Worm (Caenorhabditis elegans): ENCODE measurements around the gene oac-55.

oac-55 gene

ce11 chrV:3724772-3725171 lies 36.2 kb upstream of the oac-55 start, which contains the start of gene str-30:
Gene str-30, plus strand, starts transcription at chrV:3725072.
- TF ChIP-seq ceh-43 (GFP tag; optimal IDR thresholded peaks at IDR 0.05) = no peak
- no peak for TF ChIP-seq unc-62 (GFP tag; optimal IDR thresholded peaks at IDR 0.05)
- no peak for TF ChIP-seq nhr-12 (tag; optimal IDR thresholded peaks at IDR 0.05)
- TF ChIP-seq ham-2 (GFP tag; optimal IDR thresholded peaks at IDR 0.05) = no peak
- TF ChIP-seq hlh-1 (tag; optimal IDR thresholded peaks at IDR 0.05) = no peak
- no peak for TF ChIP-seq zip-8 (tag; optimal IDR thresholded peaks at IDR 0.05)
- TF ChIP-seq mls-2 (tag; optimal IDR thresholded peaks at IDR 0.05) = no peak
- no peak for TF ChIP-seq nhr-76 (tag; optimal IDR thresholded peaks at IDR 0.05)
- TF ChIP-seq unc-120 (tag; optimal IDR thresholded peaks at IDR 0.05; ENCODE audit: poor library complexity, severe bottlenecking) = no peak
- no peak for TF ChIP-seq sptf-1 (tag; optimal IDR thresholded peaks at IDR 0.05)
- TF ChIP-seq unc-39 (tag; optimal IDR thresholded peaks at IDR 0.05) = no peak
- no peak for TF ChIP-seq blmp-1 (tag; optimal IDR thresholded peaks at IDR 0.05)
- TF ChIP-seq flh-1 (GFP tag; optimal IDR thresholded peaks at IDR 0.05) = no peak

- TF ChIP-seq ces-1 (GFP tag; optimal IDR thresholded peaks at IDR 0.05) (peak; percentile 57), flh-1 (GFP tag; optimal IDR thresholded peaks at IDR 0.05) (no peak)
These were observed 22.5 kb upstream of the oac-55 start for ce11 chrV:3738409-3738808.

- TF ChIP-seq nhr-76 (tag; optimal IDR thresholded peaks at IDR 0.05) (no peak), mls-2 (tag; optimal IDR thresholded peaks at IDR 0.05) (no peak), sem-2 (GFP tag; optimal IDR thresholded peaks at IDR 0.05) (no peak), snpc-4 (tag; optimal IDR thresholded peaks at IDR 0.05) (no peak), M03D4.4 (tag; optimal IDR thresholded peaks at IDR 0.05) (no peak), lsy-2 (tag; optimal IDR thresholded peaks at IDR 0.05) (no peak)
These were observed 21.6 kb upstream of the oac-55 start, which contains the start of gene hpo-36 for ce11 chrV:3739302-3739701. Gene hpo-36, minus strand, starts transcription at chrV:3739402.

ce11 chrV:3743172-3743626 lies 17.7 kb upstream of the oac-55 start, which contains the start of gene mtm-9:
Gene mtm-9, plus strand, starts transcription at chrV:3743576.
- TF ChIP-seq mep-1 (tag; optimal IDR thresholded peaks at IDR 0.05) (peak; percentile 8), elt-1 (tag; optimal IDR thresholded peaks at IDR 0.05; ENCODE audit: borderline replicate concordance, insufficient read depth) (no peak), ces-1 (GFP tag; optimal IDR thresholded peaks at IDR 0.05) (peak; percentile 81), unc-120 (tag; optimal IDR thresholded peaks at IDR 0.05; ENCODE audit: poor library complexity, severe bottlenecking) (no peak), ceh-39 (tag; optimal IDR thresholded peaks at IDR 0.05) (peak; percentile 46), nhr-237 (tag; optimal IDR thresholded peaks at IDR 0.05) (no peak), lsy-2 (tag; optimal IDR thresholded peaks at IDR 0.05) (peak; percentile 3), sptf-1 (tag; optimal IDR thresholded peaks at IDR 0.05) (no peak)

ce11 chrV:3750328-3750727 lies 10.6 kb upstream of the oac-55 start:
- TF ChIP-seq hlh-1 (tag; optimal IDR thresholded peaks at IDR 0.05) = no peak
- no peak for TF ChIP-seq tbx-8 (GFP tag; optimal IDR thresholded peaks at IDR 0.05)
- no peak for TF ChIP-seq nhr-28 (tag; optimal IDR thresholded peaks at IDR 0.05)
- no peak for TF ChIP-seq drap-1 (GFP tag; optimal IDR thresholded peaks at IDR 0.05)
- TF ChIP-seq sem-2 (GFP tag; optimal IDR thresholded peaks at IDR 0.05) = no peak
- TF ChIP-seq elt-1 (tag; optimal IDR thresholded peaks at IDR 0.05; ENCODE audit: borderline replicate concordance, insufficient read depth) = no peak
- TF ChIP-seq sptf-1 (tag; optimal IDR thresholded peaks at IDR 0.05) = no peak
- TF ChIP-seq ceh-43 (GFP tag; optimal IDR thresholded peaks at IDR 0.05) = no peak
- no peak for TF ChIP-seq lsy-2 (tag; optimal IDR thresholded peaks at IDR 0.05)
- no peak for TF ChIP-seq nhr-76 (tag; optimal IDR thresholded peaks at IDR 0.05)
- TF ChIP-seq cnd-1 (tag; optimal IDR thresholded peaks at IDR 0.05) = no peak
- no peak for TF ChIP-seq mep-1 (tag; optimal IDR thresholded peaks at IDR 0.05)
- no peak for TF ChIP-seq unc-62 (GFP tag; optimal IDR thresholded peaks at IDR 0.05)
- TF ChIP-seq nhr-12 (tag; optimal IDR thresholded peaks at IDR 0.05) = no peak
- no peak for TF ChIP-seq pha-4 (tag; optimal IDR thresholded peaks at IDR 0.05)
- no peak for TF ChIP-seq snpc-4 (tag; optimal IDR thresholded peaks at IDR 0.05)
- no peak for TF ChIP-seq mls-2 (tag; optimal IDR thresholded peaks at IDR 0.05)
- TF ChIP-seq M03D4.4 (tag; optimal IDR thresholded peaks at IDR 0.05) = no peak

- TF ChIP-seq unc-39 (tag; optimal IDR thresholded peaks at IDR 0.05) (no peak), ces-1 (GFP tag; optimal IDR thresholded peaks at IDR 0.05) (peak; percentile 72), unc-120 (tag; optimal IDR thresholded peaks at IDR 0.05; ENCODE audit: poor library complexity, severe bottlenecking) (no peak), lin-32 (GFP tag; optimal IDR thresholded peaks at IDR 0.05) (no peak)
These were observed 4.1 kb upstream of the oac-55 start, which contains the start of gene gid-7 for ce11 chrV:3756887-3757286. Gene gid-7, minus strand, starts transcription at chrV:3757074.

All from whole organism, mixed stage, embryonic.